Worm (Caenorhabditis elegans): Measurements from ENCODE around the gene C39B10.3.

Gene C39B10.3

DNA sequence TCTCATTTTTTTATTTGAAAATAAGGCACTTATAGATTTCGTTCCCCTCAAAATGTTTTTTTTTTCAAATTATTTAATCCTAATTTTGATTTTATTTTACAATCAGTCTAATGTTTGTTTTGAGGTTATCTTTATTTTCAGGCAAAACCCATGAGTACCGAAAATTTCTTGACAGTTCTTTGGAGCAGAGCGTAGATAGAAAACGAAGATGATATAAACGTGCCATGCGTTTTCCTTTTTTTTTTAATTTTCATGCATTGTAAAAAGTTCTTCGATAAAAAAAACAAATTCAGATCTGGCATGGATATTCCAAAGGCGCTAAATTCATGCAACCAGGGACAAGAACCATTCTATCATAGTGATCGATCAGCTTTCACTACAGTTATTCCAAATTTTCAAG, 47.1 kb downstream of the C39B10.3 start, which contains the start of gene C33D3.5:
C33D3.5 (plus strand) TSS at position 301 of the 400 bp plus-strand sequence.
- no peak for TF ChIP-seq gmeb-1 (tag; optimal IDR thresholded peaks at IDR 0.05)
- TF ChIP-seq mbf-1 (tag; optimal IDR thresholded peaks at IDR 0.05), result no peak
- no peak for TF ChIP-seq peb-1 (tag; optimal IDR thresholded peaks at IDR 0.05)
- no peak for TF ChIP-seq sma-9 (GFP tag; optimal IDR thresholded peaks at IDR 0.05)
- no peak for TF ChIP-seq sma-9 (tag; optimal IDR thresholded peaks at IDR 0.05)
- TF ChIP-seq fos-1 (tag; optimal IDR thresholded peaks at IDR 0.05), result no peak
- TF ChIP-seq snpc-4 (tag; optimal IDR thresholded peaks at IDR 0.05), result no peak
- no peak for TF ChIP-seq ztf-4 (tag; optimal IDR thresholded peaks at IDR 0.05)
- no peak for TF ChIP-seq dmd-4 (tag; optimal IDR thresholded peaks at IDR 0.05)
- no peak for TF ChIP-seq ceh-82 (tag; optimal IDR thresholded peaks at IDR 0.05)
- TF ChIP-seq nhr-237 (tag; optimal IDR thresholded peaks at IDR 0.05), result no peak
- TF ChIP-seq elt-3 (tag; optimal IDR thresholded peaks at IDR 0.05), result no peak
- no peak for TF ChIP-seq zag-1 (tag; optimal IDR thresholded peaks at IDR 0.05)
- TF ChIP-seq unc-55 (GFP tag; optimal IDR thresholded peaks at IDR 0.05), result no peak
- no peak for TF ChIP-seq mdl-1 (tag; optimal IDR thresholded peaks at IDR 0.05)
- no peak for TF ChIP-seq blmp-1 (tag; optimal IDR thresholded peaks at IDR 0.05; ENCODE audit: insufficient read depth)
- no peak for TF ChIP-seq mab-5 (tag; optimal IDR thresholded peaks at IDR 0.05)
- no peak for TF ChIP-seq nhr-25 (tag; optimal IDR thresholded peaks at IDR 0.05)
- TF ChIP-seq ZK546.5 (tag; optimal IDR thresholded peaks at IDR 0.05), result no peak
- no peak for TF ChIP-seq aly-2 (tag; optimal IDR thresholded peaks at IDR 0.05)

DNA sequence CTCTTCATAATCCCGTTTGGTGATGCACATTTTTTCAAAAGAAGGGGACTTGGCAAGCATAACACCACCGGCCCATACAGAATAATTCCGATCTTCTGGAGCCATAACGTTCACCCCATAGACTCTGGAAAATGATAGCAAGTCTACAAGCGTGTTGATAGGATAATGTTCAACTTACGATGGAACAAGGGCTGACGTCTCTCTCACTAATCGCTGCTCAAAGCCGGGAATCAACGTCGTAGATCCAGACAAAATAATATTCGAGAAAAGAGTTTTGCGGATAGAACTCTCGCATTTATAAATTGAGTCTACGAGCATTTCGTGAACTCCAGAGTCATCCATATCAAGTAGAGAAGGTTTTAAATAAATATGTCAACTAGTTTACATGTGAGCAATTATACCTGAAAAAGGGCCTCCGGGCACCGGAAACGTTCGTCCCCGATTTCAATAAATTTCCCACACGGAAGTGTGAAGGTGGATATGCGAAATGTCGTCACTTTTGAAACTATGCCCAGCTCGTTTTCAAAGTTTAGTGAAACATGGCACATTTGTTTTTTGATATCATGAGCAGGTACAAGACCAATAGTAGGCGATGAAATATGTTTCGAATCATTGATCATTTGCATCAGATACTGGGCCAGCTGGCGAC, 48.1 kb downstream of the C39B10.3 start:
- no peak for TF ChIP-seq nhr-237 (tag; optimal IDR thresholded peaks at IDR 0.05)
- TF ChIP-seq nhr-77 (tag; optimal IDR thresholded peaks at IDR 0.05), result no peak
- no peak for TF ChIP-seq sma-3 (GFP tag; optimal IDR thresholded peaks at IDR 0.05)
- TF ChIP-seq nhr-25 (tag; optimal IDR thresholded peaks at IDR 0.05), result no peak
- TF ChIP-seq fos-1 (tag; optimal IDR thresholded peaks at IDR 0.05), result no peak
- TF ChIP-seq nhr-6 (tag; optimal IDR thresholded peaks at IDR 0.05), result no peak
- no peak for TF ChIP-seq nhr-21 (tag; optimal IDR thresholded peaks at IDR 0.05)
- no peak for TF ChIP-seq Y55F3AM.14 (GFP tag; optimal IDR thresholded peaks at IDR 0.05)
- no peak for TF ChIP-seq mbf-1 (tag; optimal IDR thresholded peaks at IDR 0.05)
- TF ChIP-seq mab-5 (tag; optimal IDR thresholded peaks at IDR 0.05), result no peak
- no peak for TF ChIP-seq F13H6.1 (tag; optimal IDR thresholded peaks at IDR 0.05)
- no peak for TF ChIP-seq gmeb-1 (tag; optimal IDR thresholded peaks at IDR 0.05)

Data from whole organism, L2 larva.